Fruit fly (Drosophila melanogaster) whole organism, pupa: ENCODE results near the gene CG11885.
"Not testable (repeated sequence)": the region's sequence is repeated elsewhere in the genome, so short reads cannot be mapped to it uniquely, and the experiment has no call there.

ENCODE experiments used
- CG10348 ChIP-seq: fragments of 200-800 bp; sonication (Bioruptor generic); IDR thresholded peaks from 2 replicates; pipeline ENCODE4 v1.3.6; 2022; ENCODE audit warnings: missing biosample characterization, missing genetic modification characterization
- CG12605 ChIP-seq: fragments of 200-800 bp; sonication (Bioruptor generic); IDR thresholded peaks from 2 replicates; pipeline ENCODE4 v1.3.6; 2022; ENCODE audit warnings: missing biosample characterization, missing genetic modification characterization
- CG13204 ChIP-seq: fragments of 200-800 bp; sonication (Bioruptor generic); optimal IDR thresholded peaks from 2 replicates; lab custom pipeline; 2018; ENCODE audit warnings: missing biosample characterization, mild to moderate bottlenecking, missing genetic modification characterization, moderate library complexity
- CG14655 ChIP-seq: fragments of 200-800 bp; sonication (Bioruptor generic); optimal IDR thresholded peaks from 3 replicates; lab custom pipeline; 2017; ENCODE audit warnings: mild to moderate bottlenecking, missing biosample characterization, missing genetic modification reagents, missing genetic modification characterization
- CG15710 ChIP-seq: fragments of 200-800 bp; sonication (Bioruptor generic); optimal IDR thresholded peaks from 2 replicates; lab custom pipeline; 2018; ENCODE audit warnings: missing biosample characterization, mild to moderate bottlenecking, missing genetic modification characterization, moderate library complexity
- CG17806 ChIP-seq: fragments of 200-800 bp; sonication (Bioruptor generic); optimal IDR thresholded peaks from 2 replicates; lab custom pipeline; 2018; ENCODE audit warnings: missing biosample characterization, mild to moderate bottlenecking, missing genetic modification characterization, moderate library complexity
- CG32121 ChIP-seq: fragments of 200-800 bp; sonication (Bioruptor generic); IDR thresholded peaks from 2 replicates; pipeline ENCODE4 v1.3.6; 2022; ENCODE audit warnings: missing biosample characterization, missing genetic modification characterization
- CG34367 ChIP-seq: fragments of 200-800 bp; sonication (Bioruptor generic); optimal IDR thresholded peaks from 2 replicates; lab custom pipeline; 2018; ENCODE audit warnings: missing biosample characterization, mild to moderate bottlenecking, missing genetic modification characterization
- CG4496 ChIP-seq: fragments of 200-800 bp; sonication (Bioruptor generic); IDR thresholded peaks from 3 replicates; pipeline ENCODE4 v1.3.6; 2022; ENCODE audit warnings: missing biosample characterization, missing genetic modification characterization
- CG8159 ChIP-seq: fragments of 200-800 bp; sonication (Bioruptor generic); optimal IDR thresholded peaks from 3 replicates; lab custom pipeline; 2018; ENCODE audit warnings: missing biosample characterization, mild to moderate bottlenecking, missing genetic modification characterization, moderate library complexity
- CG8301 ChIP-seq: fragments of 200-800 bp; sonication (Bioruptor generic); optimal IDR thresholded peaks from 2 replicates; lab custom pipeline; 2018; ENCODE audit warnings: missing biosample characterization, mild to moderate bottlenecking, missing genetic modification characterization
- CG9948 ChIP-seq: fragments of 200-800 bp; sonication (Bioruptor generic); optimal IDR thresholded peaks from 2 replicates; lab custom pipeline; 2018; ENCODE audit warnings: missing biosample characterization, mild to moderate bottlenecking, missing genetic modification characterization, moderate library complexity
- D1 ChIP-seq: fragments of 200-800 bp; sonication (Bioruptor generic); optimal IDR thresholded peaks from 2 replicates; lab custom pipeline; 2018; ENCODE audit warnings: missing biosample characterization, mild to moderate bottlenecking, missing genetic modification characterization, moderate library complexity
- EcR ChIP-seq: fragments of 200-800 bp; sonication (Bioruptor generic); optimal IDR thresholded peaks from 3 replicates; lab custom pipeline; 2019; ENCODE audit warnings: missing biosample characterization, missing genetic modification characterization, mild to moderate bottlenecking, moderate library complexity, missing genetic modification reagents
- Ets98B ChIP-seq: fragments of 200-800 bp; sonication (Bioruptor generic); IDR thresholded peaks from 2 replicates; pipeline ENCODE4 v1.3.6; 2022; ENCODE audit warnings: missing biosample characterization, missing genetic modification characterization
- Pif1A ChIP-seq: fragments of 200-800 bp; sonication (Bioruptor generic); optimal IDR thresholded peaks from 3 replicates; lab custom pipeline; 2016; ENCODE audit warnings: missing biosample characterization, missing genetic modification characterization
- Pif1B ChIP-seq: fragments of 200-800 bp; sonication (Bioruptor generic); optimal IDR thresholded peaks from 3 replicates; lab custom pipeline; 2016; ENCODE audit warnings: missing biosample characterization, missing genetic modification characterization
- Snoo ChIP-seq: fragments of 200-800 bp; sonication (Bioruptor generic); optimal IDR thresholded peaks from 3 replicates; lab custom pipeline; 2017; ENCODE audit warnings: missing biosample characterization, mild to moderate bottlenecking, missing genetic modification characterization, inconsistent platforms
- fd96Ca ChIP-seq: fragments of 200-800 bp; sonication (Bioruptor generic); IDR thresholded peaks from 3 replicates; pipeline ENCODE4 v1.3.6; 2022; ENCODE audit warnings: missing biosample characterization, missing genetic modification characterization
- gl ChIP-seq: fragments of 200-800 bp; sonication (Bioruptor generic); optimal IDR thresholded peaks from 2 replicates; lab custom pipeline; 2018; ENCODE audit warnings: missing biosample characterization, mild to moderate bottlenecking, missing genetic modification characterization
- rn ChIP-seq: fragments of 200-800 bp; sonication (Bioruptor generic); IDR thresholded peaks from 2 replicates; pipeline ENCODE4 v1.3.6; 2022; ENCODE audit warnings: missing biosample characterization, missing genetic modification characterization

CG11885 gene

dm6 chr2L:455738-456137 lies 34.5 kb upstream of the CG11885 start:
- no peak for TF ChIP-seq CG8301 (tag; lab: Kevin White, UChicago)
- TF ChIP-seq CG32121: no peak
- no peak for TF ChIP-seq CG17806 (tag; lab: Kevin White, UChicago)
- TF ChIP-seq Snoo: no peak
- no peak for TF ChIP-seq CG12605 (GFP tag; lab: Robert Waterston, UW)
- no peak for TF ChIP-seq fd96Ca (GFP tag; lab: Robert Waterston, UW)
- TF ChIP-seq CG8159 (tag; lab: Kevin White, UChicago): no peak
- no peak for TF ChIP-seq gl
- TF ChIP-seq CG10348 (GFP tag; lab: Robert Waterston, UW): no peak
- no peak for TF ChIP-seq CG14655 (GFP tag; lab: Kevin White, UChicago)
- TF ChIP-seq Pif1A (GFP tag; lab: Kevin White, UChicago): no peak
- TF ChIP-seq CG34367 (tag; lab: Kevin White, UChicago): no peak
- no peak for TF ChIP-seq CG9948
- TF ChIP-seq EcR (GFP tag; lab: Kevin White, UChicago): no peak
- TF ChIP-seq Pif1B: no peak
- TF ChIP-seq rn: no peak
- no peak for TF ChIP-seq CG15710 (tag; lab: Kevin White, UChicago)

dm6 chr2L:455274-455673 lies 34.0 kb upstream of the CG11885 start, which contains the start of gene CG4133:
Gene CG4133 (plus strand): TSS chr2L:455531.
- TF ChIP-seq CG8301 (tag; lab: Kevin White, UChicago); Pif1B; fd96Ca (GFP tag; lab: Robert Waterston, UW): not testable (repeated sequence)

- TF ChIP-seq CG15710 (tag; lab: Kevin White, UChicago): peak; percentile 10
- no peak for TF ChIP-seq CG17806 (tag; lab: Kevin White, UChicago)
These were observed 31.6 kb upstream of the CG11885 start, which contains the start of the genes crq and shv for dm6 chr2L:452872-453271. Gene crq (minus strand): TSS chr2L:453024. Gene shv (plus strand): TSS chr2L:453108.

- TF ChIP-seq CG17806 (tag; lab: Kevin White, UChicago): peak; percentile 53
- TF ChIP-seq Snoo: no peak
- TF ChIP-seq CG15710 (tag; lab: Kevin White, UChicago): peak; percentile 44
- TF ChIP-seq CG8301 (tag; lab: Kevin White, UChicago): no peak
- TF ChIP-seq CG13204 (GFP tag; lab: Kevin White, UChicago): no peak
- peak; percentile 60 for TF ChIP-seq CG8159 (tag; lab: Kevin White, UChicago)
- no peak for TF ChIP-seq CG12605 (GFP tag; lab: Robert Waterston, UW)
- no peak for TF ChIP-seq CG10348 (GFP tag; lab: Robert Waterston, UW)
- TF ChIP-seq CG4496 (GFP tag; lab: Robert Waterston, UW): peak; percentile 55; the same call in 2 of the 3 replicates
- no peak for TF ChIP-seq rn
- peak; percentile 60; the same call in 1 of the 2 replicates for TF ChIP-seq Ets98B
- TF ChIP-seq Pif1B: peak; percentile 40
- TF ChIP-seq CG9948: peak; percentile 15
- no peak for TF ChIP-seq gl
- no peak for TF ChIP-seq CG14655 (GFP tag; lab: Kevin White, UChicago)
- no peak for TF ChIP-seq D1 (tag; lab: Kevin White, UChicago)
- peak; percentile 35 for TF ChIP-seq EcR (GFP tag; lab: Kevin White, UChicago)
- TF ChIP-seq Pif1A (GFP tag; lab: Kevin White, UChicago): no peak
- no peak for TF ChIP-seq fd96Ca (GFP tag; lab: Robert Waterston, UW)
- TF ChIP-seq CG32121: peak; percentile 71
- no peak for TF ChIP-seq CG34367 (tag; lab: Kevin White, UChicago)
These were observed 30.6 kb upstream of the CG11885 start for dm6 chr2L:451705-452472.

dm6 chr2L:447124-447523 lies 25.9 kb upstream of the CG11885 start:
- TF ChIP-seq CG12605 (GFP tag; lab: Robert Waterston, UW) (no peak), Ets98B (no peak), EcR (GFP tag; lab: Kevin White, UChicago) (no peak), CG8301 (tag; lab: Kevin White, UChicago) (no peak), rn (no peak), CG32121 (no peak), Snoo (no peak), CG13204 (GFP tag; lab: Kevin White, UChicago) (no peak), CG4496 (GFP tag; lab: Robert Waterston, UW) (no peak), D1 (tag; lab: Kevin White, UChicago) (no peak), CG9948 (no peak), CG17806 (tag; lab: Kevin White, UChicago) (no peak), CG14655 (GFP tag; lab: Kevin White, UChicago) (no peak), fd96Ca (GFP tag; lab: Robert Waterston, UW) (no peak), Pif1A (GFP tag; lab: Kevin White, UChicago) (no peak), gl (no peak), CG34367 (tag; lab: Kevin White, UChicago) (no peak), CG10348 (GFP tag; lab: Robert Waterston, UW) (no peak)
